Fruit fly (Drosophila melanogaster): ENCODE results near the gene CG32409.

The CG32409 gene

DNA sequence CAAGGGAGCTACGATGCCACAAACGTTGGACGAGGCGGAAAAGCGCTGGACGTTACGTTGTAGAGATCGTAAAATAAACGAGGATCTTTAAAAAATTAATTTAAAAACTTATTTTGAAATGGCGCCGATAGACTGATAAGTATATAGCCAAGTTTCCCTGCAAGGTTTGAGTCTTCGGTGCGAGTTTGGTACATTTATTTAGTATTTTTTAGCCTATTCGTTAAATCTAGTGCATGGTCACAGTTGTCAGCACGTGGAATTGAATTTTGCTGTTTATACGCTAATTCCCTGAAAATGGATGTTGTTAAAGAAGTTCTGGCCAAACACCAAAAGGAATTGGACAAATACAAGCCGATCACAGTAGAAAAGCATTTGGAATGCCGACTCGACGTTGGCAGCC is at the start of gene CG32409:
TSS of gene CG32409 (plus strand) at position 224 of the 400 bp plus-strand sequence.
- TF ChIP-seq pan (optimal IDR thresholded peaks at IDR 0.05) (no peak), usp (GFP tag; optimal IDR thresholded peaks at IDR 0.05) (no peak), CG8478 (optimal IDR thresholded peaks at IDR 0.05) (no peak), Dll (optimal IDR thresholded peaks at IDR 0.05) (no peak), psq (optimal IDR thresholded peaks at IDR 0.05) (no peak), EcR (GFP tag; optimal IDR thresholded peaks at IDR 0.05) (no peak)

DNA sequence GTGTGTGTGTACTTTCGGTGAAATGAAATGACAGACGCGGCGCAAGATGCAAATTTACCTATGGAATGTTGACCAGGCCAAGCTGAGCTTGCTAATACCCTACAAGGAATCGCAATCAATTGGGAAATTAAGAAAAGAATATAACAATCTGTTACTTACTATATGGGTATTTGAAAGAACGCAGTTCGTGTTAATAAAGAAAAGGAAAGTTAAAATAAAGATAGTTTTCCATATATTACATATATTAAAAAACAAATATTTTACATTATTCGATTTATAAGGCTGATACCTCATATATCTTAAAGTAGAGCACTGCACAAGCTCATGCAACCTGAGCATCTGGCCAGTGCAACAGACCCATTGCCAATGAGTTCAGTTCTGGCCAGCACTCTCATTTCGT is 47.7 kb upstream of the CG32409 start:
- no peak for TF ChIP-seq CG8478 (optimal IDR thresholded peaks at IDR 0.05)
- TF ChIP-seq EcR (GFP tag; optimal IDR thresholded peaks at IDR 0.05): no peak
- TF ChIP-seq usp (GFP tag; optimal IDR thresholded peaks at IDR 0.05): no peak
- TF ChIP-seq Dll (optimal IDR thresholded peaks at IDR 0.05): no peak
- TF ChIP-seq pan (optimal IDR thresholded peaks at IDR 0.05): no peak
- no peak for TF ChIP-seq psq (optimal IDR thresholded peaks at IDR 0.05)

DNA sequence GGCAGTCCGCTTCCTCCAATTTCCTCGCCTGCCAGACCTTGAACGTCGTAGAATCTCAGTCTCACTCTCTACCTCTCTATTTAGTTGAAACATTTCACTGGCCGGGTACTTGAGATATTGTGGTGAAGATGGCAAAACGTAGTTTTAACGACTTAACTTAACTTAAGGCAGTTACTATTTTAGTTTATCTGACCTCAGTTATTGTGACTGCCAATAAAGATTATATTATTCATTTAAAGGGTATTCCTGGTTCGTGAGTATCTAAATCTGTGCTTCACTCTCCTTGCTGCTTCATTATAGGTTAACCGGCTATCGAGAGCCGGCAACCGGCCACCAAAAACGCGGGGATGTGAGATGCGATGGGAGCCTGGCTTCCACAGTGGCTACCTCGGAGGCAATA is 44.2 kb upstream of the CG32409 start:
- TF ChIP-seq EcR (GFP tag; optimal IDR thresholded peaks at IDR 0.05) (no peak), usp (GFP tag; optimal IDR thresholded peaks at IDR 0.05) (no peak), CG8478 (optimal IDR thresholded peaks at IDR 0.05) (no peak), Dll (optimal IDR thresholded peaks at IDR 0.05) (no peak), psq (optimal IDR thresholded peaks at IDR 0.05) (no peak), pan (optimal IDR thresholded peaks at IDR 0.05) (no peak)

DNA sequence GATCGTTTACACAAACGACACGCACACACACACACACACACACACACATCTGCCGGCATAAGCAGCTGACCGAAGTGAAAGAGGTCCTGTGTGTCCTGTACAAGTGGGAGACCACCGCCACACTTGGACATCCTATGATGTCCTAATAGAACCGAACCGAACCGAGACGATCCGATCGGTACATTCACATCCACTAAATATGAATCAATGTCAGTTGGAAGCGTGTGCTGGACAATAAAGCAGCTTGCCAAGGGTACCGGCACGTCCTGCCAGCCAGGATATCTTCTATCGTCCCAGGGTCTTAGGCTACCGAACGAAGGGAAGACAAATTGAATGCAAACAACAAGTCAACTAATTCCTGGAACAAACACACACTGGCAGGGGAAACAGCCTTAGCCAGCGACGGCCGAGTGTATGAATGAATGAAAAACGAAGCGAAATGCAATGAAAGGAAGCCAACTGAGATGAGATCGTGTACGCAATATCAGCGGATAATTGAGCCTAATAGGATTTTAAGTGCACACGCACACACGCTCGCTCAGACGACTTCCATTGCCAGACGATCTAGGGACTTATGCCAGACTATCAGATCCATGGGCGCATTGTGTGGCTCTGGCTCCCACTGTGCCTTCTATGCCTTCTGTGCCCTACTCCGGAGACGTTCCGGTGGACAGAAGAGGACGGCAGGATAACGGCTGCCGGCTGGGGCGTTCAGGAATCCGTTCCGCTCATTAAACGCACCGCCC is 43.1 kb upstream of the CG32409 start:
- TF ChIP-seq psq (optimal IDR thresholded peaks at IDR 0.05): no peak
- TF ChIP-seq CG8478 (optimal IDR thresholded peaks at IDR 0.05): no peak
- TF ChIP-seq usp (GFP tag; optimal IDR thresholded peaks at IDR 0.05): no peak
- no peak for TF ChIP-seq EcR (GFP tag; optimal IDR thresholded peaks at IDR 0.05)
- TF ChIP-seq Dll (optimal IDR thresholded peaks at IDR 0.05): no peak
- no peak for TF ChIP-seq pan (optimal IDR thresholded peaks at IDR 0.05)

DNA sequence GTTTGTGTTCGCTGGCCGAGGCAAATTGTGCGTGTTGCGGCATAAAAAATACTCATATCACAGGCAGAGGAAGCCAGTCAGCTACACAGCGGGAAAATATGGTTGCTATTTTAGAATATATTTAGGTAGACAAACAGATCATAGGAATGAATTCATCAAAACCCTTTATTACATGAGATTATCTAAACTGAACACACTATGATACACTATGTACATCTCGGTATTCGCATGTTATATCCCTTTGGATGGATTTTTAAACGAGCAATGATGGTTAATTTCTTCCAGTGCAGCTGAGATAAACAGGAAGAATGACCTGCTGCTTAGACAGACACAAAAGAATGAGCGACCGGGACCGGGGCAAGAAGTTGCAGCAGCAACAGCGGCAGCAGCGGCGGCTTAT is 42.4 kb upstream of the CG32409 start:
- TF ChIP-seq psq (optimal IDR thresholded peaks at IDR 0.05): no peak
- no peak for TF ChIP-seq CG8478 (optimal IDR thresholded peaks at IDR 0.05)
- TF ChIP-seq EcR (GFP tag; optimal IDR thresholded peaks at IDR 0.05): no peak
- TF ChIP-seq Dll (optimal IDR thresholded peaks at IDR 0.05): no peak
- TF ChIP-seq pan (optimal IDR thresholded peaks at IDR 0.05): no peak
- no peak for TF ChIP-seq usp (GFP tag; optimal IDR thresholded peaks at IDR 0.05)

DNA sequence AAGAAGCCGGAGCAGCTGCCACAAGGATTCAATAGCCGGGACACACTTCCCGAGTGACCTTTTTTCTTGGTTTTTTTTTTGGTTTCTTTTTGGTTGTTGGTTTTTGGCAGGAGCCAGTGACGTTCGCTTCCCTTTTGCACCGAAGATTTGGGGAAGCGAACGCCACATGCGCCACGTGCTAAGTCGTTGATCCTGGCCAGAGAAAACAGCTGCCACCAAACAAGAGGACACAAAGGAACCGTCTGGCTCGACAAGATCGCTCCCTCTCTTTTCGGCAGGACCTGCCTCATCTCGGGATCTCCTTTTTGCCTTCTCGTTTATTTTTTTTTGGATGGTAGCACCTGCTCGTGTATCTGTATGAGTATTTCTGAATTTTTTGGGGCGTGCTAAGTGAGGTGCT is 40.3 kb upstream of the CG32409 start:
- TF ChIP-seq Dll (optimal IDR thresholded peaks at IDR 0.05): no peak
- TF ChIP-seq pan (optimal IDR thresholded peaks at IDR 0.05): no peak
- no peak for TF ChIP-seq CG8478 (optimal IDR thresholded peaks at IDR 0.05)
- no peak for TF ChIP-seq EcR (GFP tag; optimal IDR thresholded peaks at IDR 0.05)
- TF ChIP-seq usp (GFP tag; optimal IDR thresholded peaks at IDR 0.05): no peak
- TF ChIP-seq psq (optimal IDR thresholded peaks at IDR 0.05): no peak

DNA sequence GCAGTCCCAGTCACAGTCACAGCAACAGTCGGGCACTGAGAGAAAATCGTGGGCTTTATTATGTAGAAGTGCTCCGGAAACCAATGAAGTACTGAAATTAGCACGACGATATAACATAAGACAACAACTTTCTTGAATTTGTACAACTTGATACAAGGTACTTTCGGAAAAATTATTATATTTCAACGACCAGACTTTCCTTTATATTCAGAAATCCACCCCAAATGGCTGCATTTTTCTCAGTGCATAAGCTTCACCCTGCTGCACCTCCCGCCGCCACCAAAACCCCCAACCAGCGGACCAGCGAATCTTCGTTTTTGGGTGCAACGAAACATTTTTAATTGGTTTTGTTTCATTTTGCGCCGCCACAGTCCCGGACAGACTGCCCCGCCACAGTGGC is 36.3 kb upstream of the CG32409 start:
- TF ChIP-seq pan (optimal IDR thresholded peaks at IDR 0.05) (no peak), usp (GFP tag; optimal IDR thresholded peaks at IDR 0.05) (no peak), CG8478 (optimal IDR thresholded peaks at IDR 0.05) (no peak), Dll (optimal IDR thresholded peaks at IDR 0.05) (no peak), psq (optimal IDR thresholded peaks at IDR 0.05) (no peak), EcR (GFP tag; optimal IDR thresholded peaks at IDR 0.05) (no peak)

DNA sequence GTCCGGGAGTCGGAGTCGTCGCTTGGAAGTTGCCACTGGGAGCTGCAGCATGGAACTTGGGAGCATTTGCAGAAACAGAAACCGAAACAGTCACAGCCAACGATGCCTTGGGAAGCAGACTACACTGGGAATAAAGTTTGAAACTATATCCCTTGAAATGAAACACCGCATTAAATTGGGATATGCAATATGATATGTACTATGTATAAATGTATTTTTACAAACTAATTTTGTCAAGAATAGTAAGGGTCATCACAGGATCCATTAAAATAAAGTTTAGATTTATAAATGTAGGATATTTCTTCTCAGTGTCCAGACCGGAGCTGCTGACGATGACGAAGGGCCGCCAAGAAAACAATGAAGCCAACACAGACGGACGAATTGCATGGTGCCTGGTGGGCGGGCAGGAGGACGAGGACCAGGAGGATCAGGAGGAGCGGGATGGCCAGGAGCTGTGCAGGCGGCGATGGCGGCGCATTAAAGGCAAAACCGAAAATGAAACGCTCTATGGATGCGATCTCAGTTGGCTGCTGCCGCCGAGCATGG is 35.4 kb upstream of the CG32409 start:
- TF ChIP-seq psq (optimal IDR thresholded peaks at IDR 0.05): no peak
- no peak for TF ChIP-seq Dll (optimal IDR thresholded peaks at IDR 0.05)
- TF ChIP-seq usp (GFP tag; optimal IDR thresholded peaks at IDR 0.05): no peak
- no peak for TF ChIP-seq EcR (GFP tag; optimal IDR thresholded peaks at IDR 0.05)
- no peak for TF ChIP-seq pan (optimal IDR thresholded peaks at IDR 0.05)
- TF ChIP-seq CG8478 (optimal IDR thresholded peaks at IDR 0.05): no peak

DNA sequence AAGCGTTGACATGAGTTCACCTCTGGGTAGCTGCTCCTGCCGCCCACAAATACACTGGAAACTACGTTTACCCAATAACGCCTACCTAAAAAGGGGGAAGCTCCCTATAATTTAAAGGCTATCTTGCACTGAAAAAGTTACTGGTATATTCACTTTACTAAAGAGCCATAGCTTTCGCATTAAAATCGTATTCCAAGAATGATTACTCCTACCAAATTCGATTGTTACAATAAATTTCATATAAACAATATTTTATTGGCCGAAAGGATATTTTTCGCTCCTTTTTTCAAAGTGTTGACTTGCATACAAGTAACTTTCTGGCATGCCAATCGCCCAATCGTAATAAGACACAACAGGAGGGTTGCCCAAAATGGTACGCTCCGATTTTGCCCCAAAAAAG is 32.4 kb upstream of the CG32409 start:
- TF ChIP-seq psq (optimal IDR thresholded peaks at IDR 0.05) (no peak), EcR (GFP tag; optimal IDR thresholded peaks at IDR 0.05) (no peak), pan (optimal IDR thresholded peaks at IDR 0.05) (no peak), usp (GFP tag; optimal IDR thresholded peaks at IDR 0.05) (no peak), CG8478 (optimal IDR thresholded peaks at IDR 0.05) (no peak), Dll (optimal IDR thresholded peaks at IDR 0.05) (no peak)

DNA sequence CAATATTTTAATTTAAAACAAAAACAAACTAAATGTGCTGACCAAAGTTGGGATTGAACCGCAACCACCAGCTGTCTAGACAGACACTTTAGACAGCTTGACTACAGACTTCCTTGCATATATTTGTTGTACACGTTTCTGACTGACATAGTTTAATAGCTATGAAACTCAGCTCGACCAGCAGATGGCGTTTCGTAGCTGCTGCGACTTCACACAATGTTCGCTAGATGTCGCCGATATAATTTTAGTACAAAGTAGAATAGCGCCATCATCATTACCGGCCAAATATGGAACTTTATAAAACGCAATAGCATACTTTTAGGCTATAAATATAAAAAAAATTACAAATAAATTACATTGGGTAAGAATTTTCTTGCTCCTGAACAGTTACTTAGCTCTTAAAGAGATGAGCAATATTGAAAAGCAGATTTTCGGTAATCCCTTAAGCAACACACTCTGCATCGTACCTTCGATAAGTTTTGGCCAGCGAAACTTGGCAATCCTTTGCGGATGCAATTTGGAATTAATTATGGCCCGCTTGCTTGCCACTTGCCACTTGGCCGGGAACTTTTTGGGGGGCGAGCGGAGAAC is 29.6 kb upstream of the CG32409 start:
- TF ChIP-seq pan (optimal IDR thresholded peaks at IDR 0.05) (no peak), usp (GFP tag; optimal IDR thresholded peaks at IDR 0.05) (no peak), EcR (GFP tag; optimal IDR thresholded peaks at IDR 0.05) (no peak), psq (optimal IDR thresholded peaks at IDR 0.05) (no peak), CG8478 (optimal IDR thresholded peaks at IDR 0.05) (no peak)

DNA sequence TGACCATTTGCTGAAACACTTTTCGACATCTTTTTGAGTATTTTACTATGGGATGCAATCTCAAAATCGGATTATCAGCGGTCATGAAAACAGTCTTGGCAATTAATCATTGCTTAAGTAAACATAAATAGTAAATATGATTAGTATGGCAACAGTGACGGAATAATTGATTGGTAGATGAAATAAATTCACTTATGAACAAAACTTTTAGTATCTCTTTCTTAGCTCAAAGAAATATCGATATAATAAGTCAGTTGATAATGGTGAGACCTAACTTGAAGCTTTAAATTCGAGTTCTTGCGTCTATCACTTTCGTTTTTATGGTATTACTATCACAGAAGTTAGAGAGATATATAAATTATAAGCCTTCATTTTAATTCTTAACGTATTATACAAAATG is 28.1 kb upstream of the CG32409 start, which contains the start of gene CG5568:
TSS of gene CG5568 (plus strand) at position 301 of the 400 bp plus-strand sequence.
- TF ChIP-seq CG8478 (optimal IDR thresholded peaks at IDR 0.05) (no peak), usp (GFP tag; optimal IDR thresholded peaks at IDR 0.05) (no peak), Dll (optimal IDR thresholded peaks at IDR 0.05) (no peak), EcR (GFP tag; optimal IDR thresholded peaks at IDR 0.05) (no peak), pan (optimal IDR thresholded peaks at IDR 0.05) (no peak), psq (optimal IDR thresholded peaks at IDR 0.05) (no peak)

DNA sequence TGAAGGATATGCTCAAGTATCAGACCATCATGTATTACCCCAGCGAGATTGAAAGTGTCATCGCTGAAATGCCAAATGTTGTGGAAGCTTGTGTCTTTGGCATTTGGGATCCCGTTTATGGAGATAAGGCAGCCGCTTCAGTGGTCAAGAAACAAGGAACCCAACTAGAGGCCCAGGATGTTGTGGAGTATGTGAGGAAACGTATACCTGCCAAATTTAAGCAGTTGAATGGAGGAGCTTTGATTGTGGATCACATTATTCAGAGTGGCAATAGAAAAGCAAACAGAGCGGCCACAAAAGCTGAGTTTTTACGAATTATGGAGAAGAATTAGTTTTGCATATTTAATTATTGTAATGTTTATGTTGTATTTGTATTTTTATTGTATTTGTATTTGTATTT is 26.3 kb upstream of the CG32409 start, which contains the start of gene CG18586:
TSS of gene CG18586 (plus strand) at position 301 of the 400 bp plus-strand sequence.
- TF ChIP-seq CG8478 (optimal IDR thresholded peaks at IDR 0.05) (no peak), usp (GFP tag; optimal IDR thresholded peaks at IDR 0.05) (no peak), pan (optimal IDR thresholded peaks at IDR 0.05) (no peak), Dll (optimal IDR thresholded peaks at IDR 0.05) (no peak)
